Worm (Caenorhabditis elegans): ENCODE results near the gene srx-20.

DNA sequence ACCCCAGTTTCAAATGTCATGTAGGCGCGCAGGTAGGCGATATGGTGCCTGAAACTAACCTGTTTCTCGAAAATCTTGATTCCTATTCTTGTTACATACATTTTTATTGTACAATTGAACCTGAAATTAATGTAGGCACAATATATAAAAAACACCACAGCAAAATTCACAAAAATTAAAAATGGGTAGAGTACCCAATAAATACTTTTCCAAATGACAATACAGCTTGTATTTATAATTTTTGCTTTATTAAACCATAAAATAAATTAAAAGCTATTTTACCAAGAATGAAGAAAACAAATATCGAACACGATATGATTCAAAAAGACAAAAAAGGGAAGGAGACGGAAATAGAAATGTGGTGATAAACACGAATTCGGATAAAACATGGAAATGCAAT, 15.5 kb downstream of the srx-20 start, which contains the start of gene tre-2:
- TF ChIP-seq lin-32 (GFP tag; optimal IDR thresholded peaks at IDR 0.05) (no peak), nhr-28 (tag; optimal IDR thresholded peaks at IDR 0.05) (no peak), M03D4.4 (tag; optimal IDR thresholded peaks at IDR 0.05) (no peak), nhr-76 (tag; optimal IDR thresholded peaks at IDR 0.05) (no peak), elt-3 (tag; optimal IDR thresholded peaks at IDR 0.05) (no peak), ztf-11 (tag; optimal IDR thresholded peaks at IDR 0.05) (no peak)

Data from whole organism, mixed stage, embryonic.